Fruit fly (Drosophila melanogaster): ENCODE measurements around the gene crc.

crc gene

DNA sequence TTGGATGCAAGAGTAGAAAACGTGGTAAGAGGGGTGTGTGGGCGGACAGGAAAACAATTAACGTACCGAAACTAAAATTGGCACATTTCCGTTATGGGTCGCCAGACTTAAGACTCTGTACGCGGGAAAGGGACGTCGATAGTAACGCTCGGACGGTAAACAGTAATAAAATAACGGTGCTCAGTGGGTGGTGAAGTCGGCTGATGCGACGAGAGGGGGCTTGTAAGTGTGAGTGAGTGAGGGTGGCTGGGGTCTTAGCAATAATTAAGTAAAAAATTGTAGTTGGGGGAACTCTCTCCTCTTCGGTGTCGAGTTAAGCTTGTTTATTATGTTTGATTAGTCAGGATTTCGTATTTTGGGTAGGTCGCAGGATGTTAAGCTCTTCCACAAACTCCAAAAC, 31.0 kb downstream of the crc start:
- TF ChIP-seq Dll (optimal IDR thresholded peaks at IDR 0.05) (no peak), CG8478 (optimal IDR thresholded peaks at IDR 0.05) (no peak), psq (optimal IDR thresholded peaks at IDR 0.05) (no peak), usp (GFP tag; optimal IDR thresholded peaks at IDR 0.05) (no peak), EcR (GFP tag; optimal IDR thresholded peaks at IDR 0.05) (no peak), pan (optimal IDR thresholded peaks at IDR 0.05) (no peak)

DNA sequence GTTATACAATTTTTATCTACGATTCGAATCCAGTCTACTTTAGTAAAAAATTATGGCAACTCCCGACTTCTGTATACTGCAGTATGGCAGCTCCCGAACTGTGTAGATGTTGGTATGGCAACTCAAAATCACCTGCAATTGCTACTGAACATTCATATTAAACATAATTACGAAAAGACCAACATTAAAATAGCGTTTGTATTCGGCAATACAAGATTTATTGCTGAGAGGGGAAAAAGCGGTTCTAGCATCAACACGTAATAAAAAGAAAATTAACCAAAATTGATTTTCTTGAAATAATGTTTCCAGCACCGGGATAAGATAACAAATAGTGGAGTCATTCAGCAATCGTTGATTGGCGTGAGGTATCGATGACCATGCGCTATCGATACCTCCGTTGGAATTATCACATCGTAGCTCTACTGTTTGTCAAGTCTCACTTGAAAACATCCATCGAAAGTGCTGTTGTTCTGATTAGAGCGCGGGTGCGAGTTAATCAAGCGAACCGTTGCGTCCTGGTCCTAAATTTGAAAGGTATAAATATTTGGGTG, 33.6 kb downstream of the crc start, which contains the start of gene Tsp39D:
Gene Tsp39D, plus strand, starts transcription at position 405 of the 551 bp plus-strand sequence.
- TF ChIP-seq pan (optimal IDR thresholded peaks at IDR 0.05), result no peak
- TF ChIP-seq usp (GFP tag; optimal IDR thresholded peaks at IDR 0.05), result no peak
- no peak for TF ChIP-seq CG8478 (optimal IDR thresholded peaks at IDR 0.05)
- no peak for TF ChIP-seq psq (optimal IDR thresholded peaks at IDR 0.05)
- no peak for TF ChIP-seq EcR (GFP tag; optimal IDR thresholded peaks at IDR 0.05)
- TF ChIP-seq Dll (optimal IDR thresholded peaks at IDR 0.05), result no peak

DNA sequence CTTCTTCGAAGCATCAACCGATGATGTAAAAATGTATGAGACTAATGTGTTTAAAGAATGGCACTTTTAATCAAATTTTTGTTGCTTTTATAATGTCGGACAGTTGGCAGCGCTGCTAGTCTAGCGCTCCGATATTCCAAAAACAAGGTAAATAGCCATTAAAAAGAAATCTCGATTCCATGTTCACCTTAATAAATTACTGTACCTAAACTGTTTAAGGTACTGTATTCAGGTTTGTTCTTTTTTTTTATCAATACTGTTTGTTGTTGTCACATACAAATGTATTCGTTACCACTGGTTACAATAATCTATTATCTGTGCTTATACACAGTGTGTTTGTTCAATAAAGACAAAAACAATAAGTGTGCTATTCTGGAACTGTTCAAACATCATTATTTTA, 50.2 kb downstream of the crc start, which contains the start of gene dtr:
Gene dtr, plus strand, starts transcription at position 301 of the 400 bp plus-strand sequence.
- TF ChIP-seq psq (optimal IDR thresholded peaks at IDR 0.05), result no peak
- TF ChIP-seq CG8478 (optimal IDR thresholded peaks at IDR 0.05), result no peak
- no peak for TF ChIP-seq pan (optimal IDR thresholded peaks at IDR 0.05)
- TF ChIP-seq EcR (GFP tag; optimal IDR thresholded peaks at IDR 0.05), result no peak
- TF ChIP-seq Dll (optimal IDR thresholded peaks at IDR 0.05), result no peak
- TF ChIP-seq usp (GFP tag; optimal IDR thresholded peaks at IDR 0.05), result no peak

DNA sequence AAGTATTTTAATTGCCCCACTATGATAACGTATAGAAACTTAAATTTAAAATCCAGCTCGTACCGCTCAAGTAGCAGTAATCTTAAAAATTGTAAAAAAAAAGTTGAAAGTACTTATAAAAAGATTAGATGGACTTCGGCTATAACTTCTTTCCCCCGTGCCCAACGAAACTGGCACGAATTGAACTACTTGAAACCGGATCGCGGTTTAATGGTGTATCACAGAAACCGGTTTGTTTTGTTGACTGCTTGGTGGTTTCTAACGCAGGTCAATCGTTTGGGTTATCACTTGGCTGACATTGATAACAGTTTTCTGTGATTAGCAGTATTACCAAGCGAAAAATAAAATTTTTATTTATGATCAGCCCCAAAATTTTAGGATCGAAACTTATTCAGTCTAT, 56.6 kb downstream of the crc start:
- no peak for TF ChIP-seq pan (optimal IDR thresholded peaks at IDR 0.05)
- no peak for TF ChIP-seq EcR (GFP tag; optimal IDR thresholded peaks at IDR 0.05)
- no peak for TF ChIP-seq CG8478 (optimal IDR thresholded peaks at IDR 0.05)
- TF ChIP-seq Dll (optimal IDR thresholded peaks at IDR 0.05), result no peak
- no peak for TF ChIP-seq psq (optimal IDR thresholded peaks at IDR 0.05)
- TF ChIP-seq usp (GFP tag; optimal IDR thresholded peaks at IDR 0.05), result no peak
